Fruit fly (Drosophila melanogaster): ENCODE data around the gene CG10565.
A peak's percentile ranks its signal among the peaks of the same experiment; 100 is the strongest.

The CG10565 gene

DNA sequence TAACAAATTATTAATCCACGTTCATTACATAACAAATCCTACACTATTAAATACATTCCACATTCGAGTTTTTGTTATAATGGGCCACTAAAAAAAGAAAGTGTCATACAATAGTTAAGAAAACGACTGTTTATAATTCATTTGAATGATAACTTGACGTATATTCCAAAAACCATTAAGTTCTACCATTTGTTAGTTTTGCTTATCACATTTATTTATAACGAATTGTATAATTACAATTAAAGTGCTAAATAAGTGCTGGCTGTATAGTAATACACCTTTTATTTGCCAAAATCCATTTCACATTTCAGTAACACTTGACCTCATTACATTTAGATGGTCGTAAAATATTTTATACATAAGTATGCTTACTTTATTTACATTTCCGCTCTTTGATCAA is at the start of gene CG10565:
Gene CG10565 (minus strand): TSS at position 101 of the 400 bp plus-strand sequence.
- TF ChIP-seq CG6689 (GFP tag; IDR thresholded peaks at IDR 0.05) (no peak), CG6654 (GFP tag; optimal IDR thresholded peaks at IDR 0.05) (no peak), cato (GFP tag; optimal IDR thresholded peaks at IDR 0.05; ENCODE audit: borderline replicate concordance) (no peak), CG2199 (GFP tag; IDR thresholded peaks at IDR 0.05) (no peak), Doc3 (GFP tag; IDR thresholded peaks at IDR 0.05; ENCODE audit: partially characterized antibody) (0 out of 3 replicates have a peak, but pooled peaks have one; percentile 5)

DNA sequence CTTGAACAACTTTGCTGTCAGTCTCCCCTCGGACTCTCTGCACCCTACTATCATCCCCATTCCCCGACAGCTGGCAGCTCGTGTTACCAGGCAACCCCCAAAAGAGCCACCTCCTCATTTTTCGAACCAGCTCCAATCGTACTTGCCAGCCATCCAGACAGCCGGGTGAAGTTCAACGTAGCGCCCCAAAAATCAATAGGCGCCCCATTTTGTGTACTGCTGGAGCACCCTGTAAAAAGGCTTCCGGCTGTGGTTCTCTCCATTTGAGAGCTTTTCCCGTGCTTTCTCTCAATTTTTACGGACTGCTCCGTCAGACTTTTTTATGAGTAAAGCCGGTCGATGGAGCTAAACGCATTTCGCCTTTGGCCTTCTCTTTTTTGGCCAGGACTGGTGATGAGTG is 49.5 kb upstream of the CG10565 start:
- TF ChIP-seq Trl (optimal IDR thresholded peaks at IDR 0.05): peak in 1 of 2 experiments; percentile 27
- no peak for TF ChIP-seq Trl (GFP tag; optimal IDR thresholded peaks at IDR 0.05)
- peak; percentile 55 for TF ChIP-seq abd-A (tag; optimal IDR thresholded peaks at IDR 0.05)
- TF ChIP-seq CG3163 (GFP tag; optimal IDR thresholded peaks at IDR 0.05): no peak
- TF ChIP-seq CG18599 (GFP tag; optimal IDR thresholded peaks at IDR 0.05): peak; percentile 3
- peak; percentile 62 for TF ChIP-seq scrt (GFP tag; optimal IDR thresholded peaks at IDR 0.05)
- TF ChIP-seq Rfx (GFP tag; IDR thresholded peaks at IDR 0.05): peak; percentile 28; the same call in 1 of the 2 replicates
- TF ChIP-seq Med (GFP tag): peak; percentile 57
- TF ChIP-seq CG10366 (GFP tag; IDR thresholded peaks at IDR 0.05): peak; percentile 33; the same call in 1 of the 2 replicates
- no peak for TF ChIP-seq CG1832 (GFP tag; optimal IDR thresholded peaks at IDR 0.05)
- TF ChIP-seq dmrt99B (tag; optimal IDR thresholded peaks at IDR 0.05): no peak
- peak; percentile 13 for TF ChIP-seq CG6765 (GFP tag; optimal IDR thresholded peaks at IDR 0.05)
- TF ChIP-seq CG13894 (tag; optimal IDR thresholded peaks at IDR 0.05): peak; percentile 25
- TF ChIP-seq onecut (GFP tag; IDR thresholded peaks at IDR 0.05): peak; percentile 97
- TF ChIP-seq CG15514 (GFP tag; optimal IDR thresholded peaks at IDR 0.05): peak; percentile 97
- peak; percentile 38; the same call in 1 of the 3 replicates for TF ChIP-seq row (GFP tag; IDR thresholded peaks at IDR 0.05)
- peak; percentile 13 for TF ChIP-seq Deaf1 (tag; optimal IDR thresholded peaks at IDR 0.05)
- no peak for TF ChIP-seq Bdp1 (GFP tag; optimal IDR thresholded peaks at IDR 0.05)
- TF ChIP-seq CG9609 (GFP tag; optimal IDR thresholded peaks at IDR 0.05): no peak
- no peak for TF ChIP-seq Dbx (GFP tag; IDR thresholded peaks at IDR 0.05)

DNA sequence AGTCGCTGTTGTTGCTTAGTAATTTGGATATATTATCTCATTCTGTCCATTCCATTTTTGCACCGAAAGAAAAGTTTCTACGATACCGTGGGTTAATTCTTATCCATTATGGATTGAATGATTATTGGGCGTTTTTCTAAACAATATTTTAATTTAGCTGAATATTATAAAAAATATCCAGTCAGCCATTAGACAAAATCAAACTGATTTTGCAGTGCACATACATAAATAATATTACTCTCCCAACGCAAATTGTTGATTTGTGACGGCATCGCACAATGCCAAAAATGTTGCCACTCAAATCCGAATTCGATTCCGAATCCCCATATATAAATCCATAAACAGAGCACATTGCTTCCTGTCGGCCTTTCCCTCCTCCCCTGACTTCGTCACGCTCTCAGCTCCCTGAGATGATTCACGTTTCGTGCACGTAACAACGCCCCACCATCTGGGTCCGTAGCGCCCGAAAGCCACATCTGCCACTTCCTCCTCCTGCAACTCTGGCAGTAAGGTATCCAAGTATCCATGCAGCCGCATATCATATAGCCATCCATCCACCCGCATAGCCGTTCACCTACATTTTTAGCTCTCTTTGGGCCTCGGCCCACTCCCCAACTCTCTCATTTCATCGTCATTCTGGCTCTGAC is 40.9 kb upstream of the CG10565 start:
- no peak for TF ChIP-seq CG14860 (GFP tag; IDR thresholded peaks at IDR 0.05; ENCODE audit: partially characterized antibody)
- peak; percentile 7 for TF ChIP-seq CG8388 (GFP tag; optimal IDR thresholded peaks at IDR 0.05)
- TF ChIP-seq Oaz (GFP tag; IDR thresholded peaks at IDR 0.05): 0 out of 2 replicates have a peak, but pooled peaks have one; percentile 24
- TF ChIP-seq CG12391 (tag; optimal IDR thresholded peaks at IDR 0.05): peak; percentile 68
- TF ChIP-seq CG13624 (GFP tag; optimal IDR thresholded peaks at IDR 0.05): peak; percentile 66
- peak; percentile 90 for TF ChIP-seq Med (GFP tag)
- no peak for TF ChIP-seq p53 (GFP tag; optimal IDR thresholded peaks at IDR 0.05)
- TF ChIP-seq klu (GFP tag; IDR thresholded peaks at IDR 0.05): peak; percentile 68
- TF ChIP-seq mirr (GFP tag; optimal IDR thresholded peaks at IDR 0.05): no peak
- TF ChIP-seq emc (GFP tag; optimal IDR thresholded peaks at IDR 0.05): peak; percentile 35
- TF ChIP-seq Atf3 (GFP tag; optimal IDR thresholded peaks at IDR 0.05): peak; percentile 53
- no peak for TF ChIP-seq CG17568 (GFP tag; optimal IDR thresholded peaks at IDR 0.05)
- TF ChIP-seq her (GFP tag; optimal IDR thresholded peaks at IDR 0.05): no peak
- TF ChIP-seq CG6689 (GFP tag; IDR thresholded peaks at IDR 0.05): peak; percentile 67
- peak; percentile 59 for TF ChIP-seq CG6765 (GFP tag; optimal IDR thresholded peaks at IDR 0.05)
- TF ChIP-seq Ravus (GFP tag; IDR thresholded peaks at IDR 0.05): peak; percentile 51
- no peak for TF ChIP-seq slp2 (GFP tag; optimal IDR thresholded peaks at IDR 0.05)
- TF ChIP-seq fd102C (GFP tag; optimal IDR thresholded peaks at IDR 0.05): no peak
- peak; percentile 28 for TF ChIP-seq CG4854 (GFP tag; optimal IDR thresholded peaks at IDR 0.05)
- TF ChIP-seq CG1832 (GFP tag; optimal IDR thresholded peaks at IDR 0.05): no peak
- no peak for TF ChIP-seq Hey (tag; optimal IDR thresholded peaks at IDR 0.05)
- TF ChIP-seq CG31224 (GFP tag; IDR thresholded peaks at IDR 0.05): peak; percentile 70
- TF ChIP-seq CG12104 (GFP tag; optimal IDR thresholded peaks at IDR 0.05): peak; percentile 30
- TF ChIP-seq CG16815 (GFP tag; optimal IDR thresholded peaks at IDR 0.05): peak; percentile 31
- TF ChIP-seq Lpt (GFP tag; optimal IDR thresholded peaks at IDR 0.05): no peak
- peak; percentile 52 for TF ChIP-seq CG8281 (tag; optimal IDR thresholded peaks at IDR 0.05)
- peak; percentile 83 for TF ChIP-seq CG3281 (GFP tag; optimal IDR thresholded peaks at IDR 0.05)

All from whole organism, embryonic.